Fruit fly (Drosophila melanogaster) whole organism, embryonic: Measurements from ENCODE around the gene Dpy-30L1.
A peak's percentile ranks its signal among the peaks of the same experiment; 100 is the strongest.

Source experiments
- ATbp ChIP-seq: fragments of 200-800 bp; sonication (Bioruptor generic); optimal IDR thresholded peaks from 2 replicates; lab custom pipeline; 2017; ENCODE audit warnings: missing biosample characterization, mild to moderate bottlenecking, missing genetic modification characterization, missing genetic modification reagents
- Atf6 ChIP-seq: fragments of 200-800 bp; sonication (Bioruptor generic); IDR thresholded peaks from 2 replicates; pipeline ENCODE4 v1.3.6; 2022; ENCODE audit warnings: missing biosample characterization, missing genetic modification characterization
- Bdp1 ChIP-seq: fragments of 200-800 bp; sonication (Bioruptor generic); optimal IDR thresholded peaks from 3 replicates; lab custom pipeline; 2016; ENCODE audit warnings: missing biosample characterization, missing genetic modification characterization
- Blimp-1 ChIP-seq: fragments of 200-800 bp; sonication (Bioruptor generic); optimal IDR thresholded peaks from 3 replicates; lab custom pipeline; 2018; ENCODE audit warnings: missing biosample characterization, missing genetic modification characterization, mild to moderate bottlenecking, moderate library complexity, missing genetic modification reagents
- CG11247 ChIP-seq: fragments of 200-800 bp; sonication (Bioruptor generic); IDR thresholded peaks from 2 replicates; pipeline ENCODE4 v1.3.6; 2022; ENCODE audit warnings: missing biosample characterization, missing genetic modification characterization
- CG11504 ChIP-seq: fragments of 200-800 bp; sonication (Bioruptor generic); optimal IDR thresholded peaks from 3 replicates; lab custom pipeline; 2019; ENCODE audit warnings: missing biosample characterization, mild to moderate bottlenecking, missing genetic modification characterization, moderate library complexity
- CG12769 ChIP-seq: fragments of 200-800 bp; sonication (Bioruptor generic); optimal IDR thresholded peaks from 2 replicates; lab custom pipeline; 2019; ENCODE audit warnings: missing biosample characterization, mild to moderate bottlenecking, missing genetic modification characterization, moderate library complexity
- CG13624 ChIP-seq: fragments of 200-800 bp; sonication (Bioruptor generic); optimal IDR thresholded peaks from 2 replicates; lab custom pipeline; 2016; ENCODE audit warnings: missing biosample characterization, missing genetic modification characterization
- CG15073 ChIP-seq: fragments of 200-800 bp; sonication (Bioruptor generic); optimal IDR thresholded peaks from 2 replicates; lab custom pipeline; 2016; ENCODE audit warnings: missing biosample characterization, missing genetic modification characterization
- CG17568 ChIP-seq: fragments of 200-800 bp; sonication (Bioruptor generic); optimal IDR thresholded peaks from 2 replicates; lab custom pipeline; 2018; ENCODE audit warnings: missing biosample characterization, mild to moderate bottlenecking, missing genetic modification characterization, moderate library complexity
- CG18476 ChIP-seq: fragments of 200-800 bp; sonication (Bioruptor generic); optimal IDR thresholded peaks from 2 replicates; lab custom pipeline; 2016; ENCODE audit warnings: missing biosample characterization, mild to moderate bottlenecking, missing genetic modification characterization
- CG18599 ChIP-seq: fragments of 200-800 bp; sonication (Bioruptor generic); optimal IDR thresholded peaks from 3 replicates; lab custom pipeline; 2017; ENCODE audit warnings: missing biosample characterization, missing genetic modification characterization, mild to moderate bottlenecking, moderate library complexity, missing genetic modification reagents
- CG2678 ChIP-seq: fragments of 200-800 bp; sonication (Bioruptor generic); optimal IDR thresholded peaks from 3 replicates; lab custom pipeline; 2019; ENCODE audit warnings: missing biosample characterization, mild to moderate bottlenecking, missing genetic modification characterization, moderate library complexity
- CG3281 ChIP-seq: fragments of 200-800 bp; sonication (Bioruptor generic); optimal IDR thresholded peaks from 3 replicates; lab custom pipeline; 2017; ENCODE audit warnings: missing biosample characterization, mild to moderate bottlenecking, missing genetic modification characterization
- CG3407 ChIP-seq: fragments of 200-800 bp; sonication (Bioruptor generic); optimal IDR thresholded peaks from 2 replicates; lab custom pipeline; 2018; ENCODE audit warnings: missing biosample characterization, mild to moderate bottlenecking, missing genetic modification characterization
- CG43689 ChIP-seq: fragments of 200-800 bp; sonication (Bioruptor generic); IDR thresholded peaks from 2 replicates; pipeline ENCODE4 v1.3.6; 2022; ENCODE audit warnings: missing biosample characterization, missing genetic modification characterization
- CG6654 ChIP-seq: fragments of 200-800 bp; sonication (Bioruptor generic); optimal IDR thresholded peaks from 2 replicates; lab custom pipeline; 2017; ENCODE audit warnings: missing biosample characterization, mild to moderate bottlenecking, missing genetic modification characterization
- CG7357 ChIP-seq: fragments of 200-800 bp; sonication (Bioruptor generic); IDR thresholded peaks from 3 replicates; pipeline ENCODE4 v1.3.6; 2022; ENCODE audit warnings: missing biosample characterization, missing genetic modification characterization
- Eip74EF ChIP-seq, 2 experiments: fragments of 200-800 bp in 1 of 2; fragments of >200 bp in 1 of 2; sonication (Bioruptor generic) in 1 of 2; optimal IDR thresholded peaks; 2 replicates each; lab custom pipeline; 2017 to 2019; ENCODE audit warnings: missing biosample characterization in 2 of 2, missing genetic modification characterization in 2 of 2, mild to moderate bottlenecking in 1 of 2, moderate library complexity in 1 of 2
- Ets65A ChIP-seq: fragments of 200-800 bp; sonication (Bioruptor generic); peaks from one replicate; lab custom pipeline; 2016; ENCODE audit warnings: missing biosample characterization, missing genetic modification characterization
- HLHmδ ChIP-seq: fragments of 200-800 bp; sonication (Bioruptor generic); optimal IDR thresholded peaks from 2 replicates; lab custom pipeline; 2018; ENCODE audit warnings: missing biosample characterization, mild to moderate bottlenecking, missing genetic modification characterization, moderate library complexity
- Hmr ChIP-seq: fragments of 200-800 bp; sonication (Bioruptor generic); optimal IDR thresholded peaks from 3 replicates; lab custom pipeline; 2017; ENCODE audit warnings: mild to moderate bottlenecking, missing biosample characterization, missing genetic modification reagents, missing genetic modification characterization
- Meics ChIP-seq: fragments of 200-800 bp; sonication (Bioruptor generic); optimal IDR thresholded peaks from 2 replicates; lab custom pipeline; 2017; ENCODE audit warnings: missing biosample characterization, mild to moderate bottlenecking, missing genetic modification characterization
- Tbp ChIP-seq: fragments of >200 bp; optimal IDR thresholded peaks from 2 replicates; lab custom pipeline; 2018; ENCODE audit warnings: missing biosample characterization, missing genetic modification characterization
- Xbp1 ChIP-seq: fragments of 200-800 bp; sonication (Bioruptor generic); optimal IDR thresholded peaks from 3 replicates; lab custom pipeline; 2016; ENCODE audit warnings: missing biosample characterization, mild to moderate bottlenecking, missing genetic modification characterization
- ara ChIP-seq: fragments of 200-800 bp; sonication (Bioruptor generic); IDR thresholded peaks from 2 replicates; pipeline ENCODE4 v1.3.6; 2022; ENCODE audit warnings: missing biosample characterization, missing genetic modification characterization
- bab2 ChIP-seq: fragments of 200-800 bp; sonication (Bioruptor generic); optimal IDR thresholded peaks from 2 replicates; lab custom pipeline; 2016; ENCODE audit warnings: missing biosample characterization, missing genetic modification characterization
- bsh ChIP-seq, 2 experiments: fragments of 200-800 bp; sonication (Bioruptor generic); optimal IDR thresholded peaks; 2 replicates each; lab custom pipeline; 2017 to 2018; ENCODE audit warnings: mild to moderate bottlenecking in 2 of 2, missing biosample characterization in 2 of 2, missing genetic modification characterization in 2 of 2, moderate library complexity in 1 of 2
- chn ChIP-seq: fragments of 200-800 bp; sonication (Bioruptor generic); optimal IDR thresholded peaks from 2 replicates; lab custom pipeline; 2016; ENCODE audit warnings: missing biosample characterization, missing genetic modification characterization
- cwo ChIP-seq: fragments of 200-800 bp; sonication (Bioruptor generic); optimal IDR thresholded peaks from 3 replicates; lab custom pipeline; 2017; ENCODE audit warnings: missing biosample characterization, missing genetic modification characterization, mild to moderate bottlenecking, moderate library complexity, missing genetic modification reagents
- dmrt11E ChIP-seq: fragments of 200-800 bp; sonication (Bioruptor generic); optimal IDR thresholded peaks from 3 replicates; lab custom pipeline; 2018; ENCODE audit warnings: missing biosample characterization, mild to moderate bottlenecking, missing genetic modification characterization, moderate library complexity
- gt ChIP-seq: fragments of 200-800 bp; sonication (Bioruptor generic); IDR thresholded peaks from 2 replicates; pipeline ENCODE4 v1.3.6; 2022; ENCODE audit warnings: missing biosample characterization, missing genetic modification characterization
- her ChIP-seq: fragments of 200-800 bp; sonication (Bioruptor generic); optimal IDR thresholded peaks from 2 replicates; lab custom pipeline; 2016; ENCODE audit warnings: missing biosample characterization, missing genetic modification characterization
- hkb ChIP-seq, 2 experiments: fragments of 200-800 bp in 1 of 2; fragments of >200 bp in 1 of 2; sonication (Bioruptor generic) in 1 of 2; IDR thresholded peaks in 1 of 2; optimal IDR thresholded peaks in 1 of 2; 2 replicates each; pipeline versions ENCODE4 v1.3.6 to Lab custom; 2017 to 2022; ENCODE audit warnings: missing biosample characterization in 1 of 2, missing genetic modification characterization in 1 of 2
- jing ChIP-seq: fragments of 200-800 bp; sonication (Bioruptor generic); optimal IDR thresholded peaks from 2 replicates; lab custom pipeline; 2018; ENCODE audit warnings: missing biosample characterization, mild to moderate bottlenecking, missing genetic modification characterization
- p53 ChIP-seq: fragments of 200-800 bp; sonication (Bioruptor generic); optimal IDR thresholded peaks from 2 replicates; lab custom pipeline; 2016; ENCODE audit warnings: missing biosample characterization, missing genetic modification characterization
- pan ChIP-seq, 4 experiments: fragments of >200 bp in 3 of 4; fragments of 200-800 bp in 1 of 4; sonication (Bioruptor generic) in 1 of 4; optimal IDR thresholded peaks in 3 of 4; IDR thresholded peaks in 1 of 4; 2 replicates each; pipeline versions ENCODE4 v1.3.6 to Lab custom; 2017 to 2022; ENCODE audit warnings: missing biosample characterization in 2 of 4, missing genetic modification characterization in 2 of 4, mixed read lengths in 1 of 4
- prd ChIP-seq, 3 experiments: fragments of >200 bp in 2 of 3; fragments of 200-800 bp in 1 of 3; sonication (Bioruptor generic) in 1 of 3; optimal IDR thresholded peaks in 2 of 3; IDR thresholded peaks in 1 of 3; 2 replicates in 2 of 3; 3 replicates in 1 of 3; pipeline versions ENCODE4 v1.3.6 to Lab custom; 2017 to 2022; ENCODE audit warnings: missing biosample characterization in 1 of 3, missing genetic modification characterization in 1 of 3
- shn ChIP-seq: fragments of 200-800 bp; sonication (Bioruptor generic); optimal IDR thresholded peaks from 3 replicates; lab custom pipeline; 2016; ENCODE audit warnings: missing biosample characterization, missing genetic modification characterization
- slbo ChIP-seq: fragments of 200-800 bp; sonication (Bioruptor generic); IDR thresholded peaks from 2 replicates; pipeline ENCODE4 v1.3.6; 2022; ENCODE audit warnings: missing biosample characterization, missing genetic modification characterization
- slp2 ChIP-seq: fragments of 200-800 bp; sonication (Bioruptor generic); optimal IDR thresholded peaks from 2 replicates; lab custom pipeline; 2016; ENCODE audit warnings: missing biosample characterization, missing genetic modification characterization
- so ChIP-seq: fragments of 200-800 bp; sonication (Bioruptor generic); IDR thresholded peaks from 3 replicates; pipeline ENCODE4 v1.3.6; 2022; ENCODE audit warnings: missing biosample characterization, missing genetic modification characterization
- sob ChIP-seq: fragments of 200-800 bp; sonication (Bioruptor generic); IDR thresholded peaks from 2 replicates; pipeline ENCODE4 v1.3.6; 2022; ENCODE audit warnings: missing biosample characterization, missing genetic modification characterization
- stc ChIP-seq: fragments of 200-800 bp; sonication (Bioruptor generic); IDR thresholded peaks from 2 replicates; pipeline ENCODE4 v1.3.6; 2022; ENCODE audit warnings: missing biosample characterization, missing genetic modification characterization
- tap ChIP-seq: fragments of 200-800 bp; optimal IDR thresholded peaks from 3 replicates; lab custom pipeline; 2019; ENCODE audit warnings: missing biosample characterization, mild to moderate bottlenecking, missing genetic modification characterization, moderate library complexity
- tio ChIP-seq: fragments of 200-800 bp; sonication (Bioruptor generic); optimal IDR thresholded peaks from 2 replicates; lab custom pipeline; 2017; ENCODE audit warnings: missing biosample characterization, missing genetic modification characterization, inconsistent platforms
- unpg ChIP-seq: fragments of 200-800 bp; sonication (Bioruptor generic); optimal IDR thresholded peaks from 3 replicates; lab custom pipeline; 2018; ENCODE audit warnings: missing biosample characterization, mild to moderate bottlenecking, missing genetic modification characterization, moderate library complexity
- wek ChIP-seq: fragments of 200-800 bp; sonication (Bioruptor generic); optimal IDR thresholded peaks from 3 replicates; lab custom pipeline; 2018; ENCODE audit warnings: missing biosample characterization, mild to moderate bottlenecking, missing genetic modification characterization, moderate library complexity

Gene Dpy-30L1

DNA sequence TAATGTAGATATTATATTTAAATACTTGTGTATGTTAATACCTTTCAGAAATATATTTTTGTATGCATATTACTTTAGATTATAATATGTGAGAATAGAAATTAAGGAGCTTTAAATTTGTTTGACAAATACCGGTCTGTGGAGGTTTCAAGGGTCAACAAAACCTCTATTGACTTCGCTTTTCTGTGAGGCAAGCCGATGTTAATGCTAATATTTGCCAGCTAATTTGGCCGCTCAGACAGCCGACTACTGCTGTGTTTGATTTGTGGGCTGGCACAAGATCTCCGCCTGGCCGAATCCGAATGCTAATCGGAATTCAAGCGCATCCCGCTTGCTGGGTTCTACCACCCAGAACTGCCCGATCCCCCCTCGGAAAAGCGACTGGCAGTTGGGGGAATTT is 22.1 kb downstream of the Dpy-30L1 start:
- 0 out of 3 replicates have a peak, but pooled peaks have one; percentile 11 for TF ChIP-seq so
- TF ChIP-seq dmrt11E (tag; lab: Kevin White, UChicago) = peak; percentile 28
- TF ChIP-seq Bdp1 (GFP tag; lab: Kevin White, UChicago) = no peak
- no peak for TF ChIP-seq wek (GFP tag; lab: Kevin White, UChicago)
- peak; percentile 25 for TF ChIP-seq CG3281 (GFP tag; lab: Kevin White, UChicago)
- TF ChIP-seq CG18599 (GFP tag; lab: Kevin White, UChicago) = peak; percentile 1
- TF ChIP-seq bab2 (GFP tag; lab: Kevin White, UChicago) = peak; percentile 32
- TF ChIP-seq chn (GFP tag; lab: Kevin White, UChicago) = no peak
- 0 out of 2 replicates have a peak, but pooled peaks have one; percentile 7 for TF ChIP-seq ara (GFP tag; lab: Robert Waterston, UW)
- TF ChIP-seq CG7357 (GFP tag; lab: Robert Waterston, UW) = no peak
- no peak for TF ChIP-seq pan (optimal IDR thresholded peaks at IDR 0.05; lab: Kevin White, UChicago)
- TF ChIP-seq pan (GFP tag; optimal IDR thresholded peaks at IDR 0.05 in 1 of 2, IDR thresholded peaks at IDR 0.05 in 1 of 2) = peak in 1 of 2 experiments; percentile 27
- TF ChIP-seq sob (GFP tag; lab: Robert Waterston, UW) = 0 out of 2 replicates have a peak, but pooled peaks have one; percentile 6
- peak; percentile 25 for TF ChIP-seq Meics (GFP tag; lab: Kevin White, UChicago)
- peak; percentile 64 for TF ChIP-seq hkb (optimal IDR thresholded peaks at IDR 0.05; lab: Kevin White, UChicago)
- TF ChIP-seq hkb (GFP tag; IDR thresholded peaks at IDR 0.05; lab: Robert Waterston, UW) = no peak; the same call in 1 of the 2 replicates
- no peak for TF ChIP-seq jing (GFP tag; lab: Kevin White, UChicago)
- TF ChIP-seq Hmr = peak; percentile 14
- no peak for TF ChIP-seq shn (GFP tag; lab: Kevin White, UChicago)
- no peak for TF ChIP-seq her (GFP tag; lab: Kevin White, UChicago)
- TF ChIP-seq CG43689 (GFP tag; lab: Robert Waterston, UW) = no peak
- TF ChIP-seq unpg (GFP tag; lab: Kevin White, UChicago) = peak; percentile 18
- TF ChIP-seq prd (optimal IDR thresholded peaks at IDR 0.05; lab: Kevin White, UChicago) = no peak
- no peak for TF ChIP-seq prd (GFP tag; IDR thresholded peaks at IDR 0.05; lab: Robert Waterston, UW)
- TF ChIP-seq CG6654 (GFP tag; lab: Kevin White, UChicago) = no peak
- no peak for TF ChIP-seq Xbp1 (GFP tag; lab: Kevin White, UChicago)
- peak; percentile 55 for TF ChIP-seq Ets65A
- peak; percentile 10 for TF ChIP-seq Blimp-1 (GFP tag; lab: Kevin White, UChicago)
- peak; percentile 29 for TF ChIP-seq ATbp (GFP tag; lab: Kevin White, UChicago)
- TF ChIP-seq gt (GFP tag; lab: Robert Waterston, UW) = no peak
- peak; percentile 42 for TF ChIP-seq CG12769 (tag; lab: Kevin White, UChicago)
- TF ChIP-seq Eip74EF (GFP tag; optimal IDR thresholded peaks at IDR 0.05; lab: Kevin White, UChicago) = no peak
- no peak for TF ChIP-seq CG13624
- peak in 1 of 2 experiments; percentile 46 for TF ChIP-seq bsh (GFP tag; optimal IDR thresholded peaks at IDR 0.05; lab: Kevin White, UChicago)
- TF ChIP-seq slp2 (GFP tag; lab: Kevin White, UChicago) = no peak
- no peak for TF ChIP-seq Tbp (GFP tag; lab: Kevin White, UChicago)
- peak; percentile 25; the same call in 1 of the 2 replicates for TF ChIP-seq slbo (GFP tag; lab: Robert Waterston, UW)
- peak; percentile 25 for TF ChIP-seq CG3407 (GFP tag; lab: Kevin White, UChicago)
- TF ChIP-seq Atf6 (GFP tag; lab: Robert Waterston, UW) = 0 out of 2 replicates have a peak, but pooled peaks have one; percentile 29
- TF ChIP-seq p53 (GFP tag; lab: Kevin White, UChicago) = no peak
- no peak for TF ChIP-seq tap (tag; lab: Kevin White, UChicago)
- TF ChIP-seq CG18476 (GFP tag; lab: Kevin White, UChicago) = peak; percentile 83
- TF ChIP-seq CG15073 = no peak
- TF ChIP-seq stc = no peak
- peak; percentile 31 for TF ChIP-seq CG17568 (GFP tag; lab: Kevin White, UChicago)
- TF ChIP-seq tio (GFP tag; lab: Kevin White, UChicago) = no peak
- TF ChIP-seq CG11504 (tag; lab: Kevin White, UChicago) = peak; percentile 16
- TF ChIP-seq CG11247 (GFP tag; lab: Robert Waterston, UW) = 0 out of 2 replicates have a peak, but pooled peaks have one; percentile 30
- TF ChIP-seq cwo (GFP tag; lab: Kevin White, UChicago) = no peak
- TF ChIP-seq CG2678 (tag; lab: Kevin White, UChicago) = peak; percentile 11
- no peak for TF ChIP-seq HLHmδ (GFP tag; lab: Kevin White, UChicago)
